Fruit fly (Drosophila melanogaster): ENCODE data around the gene yem.

Gene yem

dm6 chr3R:29088938-29089661, 33.6 kb downstream of the yem start (continued):
- peak; percentile 71 for TF ChIP-seq CG1603 (tag; optimal IDR thresholded peaks at IDR 0.05)
- TF ChIP-seq Mad (GFP tag; optimal IDR thresholded peaks at IDR 0.05): peak; percentile 47
- TF ChIP-seq CG9932 (GFP tag; IDR thresholded peaks at IDR 0.05): no peak
- no peak for TF ChIP-seq pan (optimal IDR thresholded peaks at IDR 0.05)
- peak in 1 of 2 experiments; percentile 68 for TF ChIP-seq pan (GFP tag; optimal IDR thresholded peaks at IDR 0.05 in 1 of 2, IDR thresholded peaks at IDR 0.05 in 1 of 2)
- peak; percentile 52; the same call in 1 of the 2 replicates for TF ChIP-seq ara (GFP tag; IDR thresholded peaks at IDR 0.05)
- no peak for TF ChIP-seq tll (GFP tag; optimal IDR thresholded peaks at IDR 0.05)
- TF ChIP-seq CoRest (tag; optimal IDR thresholded peaks at IDR 0.05): peak; percentile 74
- peak; percentile 62 for TF ChIP-seq esg (GFP tag; conservative IDR thresholded peaks at IDR 0.05)
- peak; percentile 59; the same call in 1 of the 2 replicates for TF ChIP-seq seq (GFP tag; IDR thresholded peaks at IDR 0.05)
- TF ChIP-seq CG10959 (GFP tag; IDR thresholded peaks at IDR 0.05): no peak
- TF ChIP-seq hkb (optimal IDR thresholded peaks at IDR 0.05): no peak
- peak; percentile 81 for TF ChIP-seq hkb (GFP tag; IDR thresholded peaks at IDR 0.05)
- TF ChIP-seq ERR (GFP tag; optimal IDR thresholded peaks at IDR 0.05): no peak
- peak; percentile 28 for TF ChIP-seq disco-r (GFP tag; optimal IDR thresholded peaks at IDR 0.05)
- peak; percentile 72 for TF ChIP-seq kni (GFP tag; optimal IDR thresholded peaks at IDR 0.05)
- TF ChIP-seq abd-A (tag; optimal IDR thresholded peaks at IDR 0.05): peak; percentile 81
- peak; percentile 78 for TF ChIP-seq CG8388 (GFP tag; optimal IDR thresholded peaks at IDR 0.05)
- TF ChIP-seq pnt (GFP tag; optimal IDR thresholded peaks at IDR 0.05): peak; percentile 59
- peak; percentile 53 for TF ChIP-seq en (GFP tag; optimal IDR thresholded peaks at IDR 0.05)
- no peak for TF ChIP-seq CG2129 (GFP tag; IDR thresholded peaks at IDR 0.05; ENCODE audit: partially characterized antibody)
- TF ChIP-seq crc (GFP tag; optimal IDR thresholded peaks at IDR 0.05): peak; percentile 20
- TF ChIP-seq fru (optimal IDR thresholded peaks at IDR 0.05): no peak
- peak; percentile 62 for TF ChIP-seq CG18476 (GFP tag; optimal IDR thresholded peaks at IDR 0.05)
- TF ChIP-seq CG5245 (GFP tag; optimal IDR thresholded peaks at IDR 0.05): peak; percentile 48
- no peak for TF ChIP-seq CG11398 (GFP tag; optimal IDR thresholded peaks at IDR 0.05)
- TF ChIP-seq CG18011 (GFP tag; optimal IDR thresholded peaks at IDR 0.05): peak; percentile 37
- TF ChIP-seq CG12104 (GFP tag; optimal IDR thresholded peaks at IDR 0.05): peak; percentile 54
- no peak for TF ChIP-seq nerfin-2 (GFP tag; IDR thresholded peaks at IDR 0.05; ENCODE audit: partially characterized antibody)
- TF ChIP-seq Poxn (GFP tag; IDR thresholded peaks at IDR 0.05): no peak
- TF ChIP-seq slbo (GFP tag; IDR thresholded peaks at IDR 0.05): peak; percentile 35; the same call in 1 of the 2 replicates
- TF ChIP-seq zen (tag; optimal IDR thresholded peaks at IDR 0.05): peak; percentile 45
- no peak for TF ChIP-seq CG1024 (GFP tag; IDR thresholded peaks at IDR 0.05)
- TF ChIP-seq ftz-f1 (GFP tag; optimal IDR thresholded peaks at IDR 0.05): no peak
- peak; percentile 78 for TF ChIP-seq Sox100B (GFP tag; optimal IDR thresholded peaks at IDR 0.05)
- no peak for TF ChIP-seq salm (tag; optimal IDR thresholded peaks at IDR 0.05)
- TF ChIP-seq CG3847 (GFP tag; IDR thresholded peaks at IDR 0.05): peak; percentile 57
- TF ChIP-seq mirr (GFP tag; optimal IDR thresholded peaks at IDR 0.05): peak; percentile 38
- peak; percentile 70 for TF ChIP-seq CG4820 (GFP tag; optimal IDR thresholded peaks at IDR 0.05)
- TF ChIP-seq sob (GFP tag; IDR thresholded peaks at IDR 0.05): no peak
- peak; percentile 58 for TF ChIP-seq Fer1 (GFP tag; optimal IDR thresholded peaks at IDR 0.05)
- peak; percentile 26 for TF ChIP-seq HmgZ (tag; optimal IDR thresholded peaks at IDR 0.05)
- TF ChIP-seq mam (GFP tag; optimal IDR thresholded peaks at IDR 0.05): peak; percentile 42
- peak; percentile 67 for TF ChIP-seq az2 (GFP tag; optimal IDR thresholded peaks at IDR 0.05)
- TF ChIP-seq Sry-β (GFP tag; optimal IDR thresholded peaks at IDR 0.05): no peak
- peak; percentile 58 for TF ChIP-seq jing (GFP tag; optimal IDR thresholded peaks at IDR 0.05)
- TF ChIP-seq CG8944 (GFP tag; optimal IDR thresholded peaks at IDR 0.05): peak; percentile 52
- TF ChIP-seq rib (GFP tag; IDR thresholded peaks at IDR 0.05): no peak
- no peak for TF ChIP-seq CG2199 (GFP tag; IDR thresholded peaks at IDR 0.05)
- TF ChIP-seq CG30020 (tag; optimal IDR thresholded peaks at IDR 0.05): no peak
- TF ChIP-seq Atf3 (GFP tag; optimal IDR thresholded peaks at IDR 0.05): peak; percentile 32

All from whole organism, embryonic.